Fruit fly (Drosophila melanogaster) whole organism, wandering third instar larva: ENCODE results near the gene Cp190.

Experiments
- Abd-B ChIP-seq: fragments of >200 bp; optimal IDR thresholded peaks from 2 replicates; lab custom pipeline; 2017; ENCODE audit warnings: missing biosample characterization, missing genetic modification characterization
- CG32264 ChIP-seq: fragments of 200-800 bp; sonication (Bioruptor generic); optimal IDR thresholded peaks from 2 replicates; lab custom pipeline; 2016; ENCODE audit warnings: missing biosample characterization, missing genetic modification characterization
- CG9705 ChIP-seq: fragments of 200-800 bp; sonication (Bioruptor generic); optimal IDR thresholded peaks from 2 replicates; lab custom pipeline; 2018; ENCODE audit warnings: missing biosample characterization, mild to moderate bottlenecking, missing genetic modification characterization
- CrebA ChIP-seq: fragments of 200-800 bp; sonication (Bioruptor generic); optimal IDR thresholded peaks from 2 replicates; lab custom pipeline; 2016; ENCODE audit warnings: missing biosample characterization, mild to moderate bottlenecking, missing genetic modification characterization, borderline replicate concordance
- Dif ChIP-seq: fragments of 200-275, 200-300 bp; sonication (Bioruptor generic); optimal IDR thresholded peaks from 2 replicates; lab custom pipeline; 2018; ENCODE audit warnings: missing biosample characterization, missing genetic modification characterization; ENCODE audit not compliant: partially characterized antibody
- GATAd ChIP-seq: sonication (Bioruptor generic); optimal IDR thresholded peaks from 2 replicates; lab custom pipeline; 2016; ENCODE audit warnings: missing biosample characterization, missing genetic modification characterization
- HLH106 ChIP-seq: fragments of 200-800 bp; optimal IDR thresholded peaks from 3 replicates; lab custom pipeline; 2019; ENCODE audit warnings: missing biosample characterization, mild to moderate bottlenecking, missing genetic modification characterization, moderate library complexity
- Hnf4 ChIP-seq: fragments of 200-800 bp; sonication (Bioruptor generic); optimal IDR thresholded peaks from 2 replicates; lab custom pipeline; 2016; ENCODE audit warnings: missing biosample characterization, mild to moderate bottlenecking, missing genetic modification characterization
- Hr78 ChIP-seq: fragments of >200 bp; optimal IDR thresholded peaks from 2 replicates; lab custom pipeline; 2017; ENCODE audit warnings: missing biosample characterization, missing genetic modification characterization
- Hr83 ChIP-seq: fragments of 200-300 bp; sonication (Bioruptor generic); optimal IDR thresholded peaks from 2 replicates; lab custom pipeline; 2016; ENCODE audit warnings: missing biosample characterization, mild to moderate bottlenecking, missing genetic modification characterization, moderate library complexity; ENCODE audit not compliant: poor library complexity, severe bottlenecking
- Jra ChIP-seq: sonication (Bioruptor generic); optimal IDR thresholded peaks from 2 replicates; lab custom pipeline; 2016; ENCODE audit warnings: missing biosample characterization, missing genetic modification characterization
- Myc ChIP-seq: fragments of >200 bp; optimal IDR thresholded peaks from 2 replicates; lab custom pipeline; 2017
- N ChIP-seq: fragments of >200 bp; optimal IDR thresholded peaks from 2 replicates; lab custom pipeline; 2018; ENCODE audit warnings: missing biosample characterization, missing external identifiers, missing genetic modification characterization
- OdsH ChIP-seq: fragments of 200-800 bp; sonication (Bioruptor generic); optimal IDR thresholded peaks from 2 replicates; lab custom pipeline; 2016; ENCODE audit warnings: missing biosample characterization, mild to moderate bottlenecking, missing genetic modification characterization
- Rel ChIP-seq, 2 experiments: fragments of 200-800 bp; sonication (Bioruptor generic) in 1 of 2; optimal IDR thresholded peaks; 2 replicates in 1 of 2; 3 replicates in 1 of 2; lab custom pipeline; 2016 to 2019; ENCODE audit warnings: mild to moderate bottlenecking in 2 of 2, missing biosample characterization in 2 of 2, missing genetic modification characterization in 2 of 2, moderate library complexity in 1 of 2
- Sp1 ChIP-seq: fragments of 200-800 bp; sonication (Bioruptor generic); optimal IDR thresholded peaks from 3 replicates; lab custom pipeline; 2019; ENCODE audit warnings: missing biosample characterization, mild to moderate bottlenecking, missing genetic modification characterization, moderate library complexity
- br ChIP-seq: fragments of 200-800 bp; sonication (Bioruptor generic); optimal IDR thresholded peaks from 2 replicates; lab custom pipeline; 2016; ENCODE audit warnings: missing biosample characterization, missing genetic modification characterization
- brk ChIP-seq: fragments of 200-800 bp; sonication (Bioruptor generic); optimal IDR thresholded peaks from 2 replicates; lab custom pipeline; 2016; ENCODE audit warnings: missing biosample characterization, mild to moderate bottlenecking, missing genetic modification characterization
- dl ChIP-seq, 2 experiments: fragments of 175-275, 200-275 bp in 1 of 2; fragments of 200-275 bp in 1 of 2; sonication (Bioruptor generic); optimal IDR thresholded peaks; lab custom pipeline; 2018; ENCODE audit warnings: mild to moderate bottlenecking in 2 of 2, missing biosample characterization in 2 of 2, missing genetic modification characterization in 2 of 2, moderate library complexity in 2 of 2; ENCODE audit not compliant: partially characterized antibody in 2 of 2, insufficient read depth in 1 of 2
- dmrt93B ChIP-seq: fragments of 200-800 bp; sonication (Bioruptor generic); optimal IDR thresholded peaks from 2 replicates; lab custom pipeline; 2018; ENCODE audit warnings: missing biosample characterization, mild to moderate bottlenecking, missing genetic modification characterization
- dsf ChIP-seq: sonication (Bioruptor generic); optimal IDR thresholded peaks from 2 replicates; lab custom pipeline; 2016; ENCODE audit warnings: missing biosample characterization, missing genetic modification characterization, borderline replicate concordance
- ey ChIP-seq: fragments of 200-800 bp; sonication (Bioruptor generic); optimal IDR thresholded peaks from 2 replicates; lab custom pipeline; 2016; ENCODE audit warnings: missing biosample characterization, missing genetic modification characterization
- foxo ChIP-seq, 2 experiments: fragments of 200-800 bp; sonication (Bioruptor generic); optimal IDR thresholded peaks; 2 replicates in 1 of 2; 3 replicates in 1 of 2; lab custom pipeline; 2016 to 2017; ENCODE audit warnings: missing biosample characterization in 2 of 2, missing genetic modification characterization in 2 of 2
- fru ChIP-seq: fragments of 200-800 bp; sonication (Bioruptor generic); optimal IDR thresholded peaks from 3 replicates; lab custom pipeline; 2016; ENCODE audit warnings: missing biosample characterization, mild to moderate bottlenecking, missing genetic modification characterization
- h ChIP-seq: fragments of 200-800 bp; sonication (Bioruptor generic); optimal IDR thresholded peaks from 3 replicates; lab custom pipeline; 2016; ENCODE audit warnings: missing biosample characterization, mild to moderate bottlenecking, missing genetic modification characterization
- jim ChIP-seq: fragments of 175-275, 200-325 bp; sonication (Bioruptor generic); optimal IDR thresholded peaks from 2 replicates; lab custom pipeline; 2016; ENCODE audit warnings: missing biosample characterization, mild to moderate bottlenecking, missing genetic modification characterization
- lola ChIP-seq: fragments of >200 bp; optimal IDR thresholded peaks from 2 replicates; lab custom pipeline; 2017; ENCODE audit warnings: missing biosample characterization, missing genetic modification characterization
- pan ChIP-seq: fragments of >200 bp; optimal IDR thresholded peaks from 2 replicates; lab custom pipeline; 2017
- psq ChIP-seq: fragments of 200-800 bp; sonication (Bioruptor generic); optimal IDR thresholded peaks from 3 replicates; lab custom pipeline; 2017; ENCODE audit warnings: missing biosample characterization, mild to moderate bottlenecking, missing genetic modification characterization, moderate library complexity
- rgr ChIP-seq: fragments of 200-800 bp; sonication (Bioruptor generic); optimal IDR thresholded peaks from 3 replicates; lab custom pipeline; 2016; ENCODE audit warnings: missing biosample characterization, mild to moderate bottlenecking, missing genetic modification characterization
- sage ChIP-seq: fragments of 200-800 bp; sonication (Bioruptor generic); optimal IDR thresholded peaks from 2 replicates; lab custom pipeline; 2016; ENCODE audit warnings: missing biosample characterization, mild to moderate bottlenecking, missing genetic modification characterization
- sv ChIP-seq: fragments of 200-800 bp; sonication (Bioruptor generic); optimal IDR thresholded peaks from 3 replicates; lab custom pipeline; 2016; ENCODE audit warnings: missing biosample characterization, missing genetic modification characterization
- tai ChIP-seq: sonication (Bioruptor generic); optimal IDR thresholded peaks from 2 replicates; lab custom pipeline; 2016; ENCODE audit warnings: missing biosample characterization, missing genetic modification characterization
- usp ChIP-seq: fragments of >200 bp; optimal IDR thresholded peaks from 2 replicates; lab custom pipeline; 2017; ENCODE audit warnings: missing biosample characterization, missing genetic modification characterization
- woc ChIP-seq: sonication (Bioruptor generic); optimal IDR thresholded peaks from 2 replicates; lab custom pipeline; 2016; ENCODE audit warnings: missing biosample characterization, mild to moderate bottlenecking, missing genetic modification characterization

The Cp190 gene

DNA sequence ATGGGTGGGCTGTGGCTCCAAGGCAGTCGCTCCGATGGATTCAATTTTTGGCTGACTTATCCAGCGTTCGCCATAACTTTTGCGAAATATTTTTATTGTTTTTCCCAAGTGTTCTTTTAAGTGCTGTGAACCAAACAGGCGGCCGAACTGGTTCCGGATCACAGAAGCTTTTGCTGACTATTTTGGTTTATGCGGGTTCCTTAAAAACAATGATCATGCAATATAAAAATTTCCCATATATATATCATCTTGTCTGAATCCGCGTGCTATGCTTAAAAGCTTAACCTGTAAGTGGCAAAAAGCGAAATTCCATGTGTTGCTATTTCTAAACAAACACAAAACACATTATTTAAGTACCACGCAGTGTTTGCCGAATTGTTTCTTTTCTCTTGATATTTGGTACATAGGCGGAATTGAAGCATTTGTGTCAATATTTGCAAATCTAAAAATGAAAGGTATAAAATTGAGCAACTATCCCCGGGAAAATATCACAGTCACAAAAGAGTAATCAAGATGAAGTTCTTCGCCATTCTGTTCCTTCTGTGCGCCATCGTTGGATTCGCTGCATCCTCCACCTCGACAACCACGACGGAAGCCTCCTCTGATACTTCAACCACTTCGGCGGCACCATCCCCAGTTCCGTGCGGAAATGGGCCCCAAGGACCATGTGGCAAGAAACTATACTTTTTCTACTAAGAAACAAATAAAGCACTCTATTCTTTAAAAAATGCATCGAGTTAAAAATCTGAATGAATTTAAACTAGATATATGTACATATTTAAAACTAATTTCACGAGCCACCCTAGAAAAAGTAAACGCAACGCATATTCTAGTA is 45.1 kb upstream of the Cp190 start, which contains the start of the genes CG6276 and CG44040:
CG6276 (minus strand) TSS at position 158 of the 835 bp plus-strand sequence.
CG44040 (plus strand) TSS at position 467 of the 835 bp plus-strand sequence.
- TF ChIP-seq foxo (GFP tag; optimal IDR thresholded peaks at IDR 0.05; lab: Kevin White, UChicago) (peak in 1 of 2 experiments; percentile 59), OdsH (GFP tag; lab: Kevin White, UChicago) (peak; percentile 38), Myc (lab: Kevin White, UChicago) (peak; percentile 20), Sp1 (GFP tag; lab: Kevin White, UChicago) (no peak), rgr (peak; percentile 69), psq (GFP tag; lab: Kevin White, UChicago) (peak; percentile 19), sv (no peak), HLH106 (peak; percentile 63), Hr83 (peak; percentile 45), GATAd (no peak), fru (GFP tag; lab: Kevin White, UChicago) (peak; percentile 58), usp (GFP tag; lab: Kevin White, UChicago) (no peak), Jra (no peak), brk (GFP tag; lab: Kevin White, UChicago) (no peak), Rel (GFP tag; optimal IDR thresholded peaks at IDR 0.05; lab: Kevin White, UChicago) (no peak), Rel (tag; optimal IDR thresholded peaks at IDR 0.05; lab: Kevin White, UChicago) (peak; percentile 82), CG9705 (GFP tag; lab: Kevin White, UChicago) (peak; percentile 47), br (no peak), h (peak; percentile 52), ey (GFP tag; lab: Kevin White, UChicago) (peak; percentile 58), woc (GFP tag; lab: Kevin White, UChicago) (peak; percentile 63), sage (GFP tag; lab: Kevin White, UChicago) (no peak), jim (GFP tag; lab: Kevin White, UChicago) (no peak)

dm6 chr3R:15316326-15316725 is 41.3 kb upstream of the Cp190 start, which contains the start of gene CG14866:
CG14866 (plus strand) TSS chr3R:15316471.
- TF ChIP-seq psq (GFP tag; lab: Kevin White, UChicago) (no peak), tai (GFP tag; lab: Kevin White, UChicago) (no peak), sv (no peak), CrebA (no peak), N (GFP tag; lab: Kevin White, UChicago) (no peak), Rel (GFP tag; optimal IDR thresholded peaks at IDR 0.05; lab: Kevin White, UChicago) (no peak), Rel (tag; optimal IDR thresholded peaks at IDR 0.05; lab: Kevin White, UChicago) (no peak), jim (GFP tag; lab: Kevin White, UChicago) (no peak), brk (GFP tag; lab: Kevin White, UChicago) (no peak), rgr (no peak), OdsH (GFP tag; lab: Kevin White, UChicago) (no peak), ey (GFP tag; lab: Kevin White, UChicago) (no peak), dsf (GFP tag; lab: Kevin White, UChicago) (no peak), Sp1 (GFP tag; lab: Kevin White, UChicago) (no peak), Hnf4 (no peak), Hr78 (GFP tag; lab: Kevin White, UChicago) (no peak)

DNA sequence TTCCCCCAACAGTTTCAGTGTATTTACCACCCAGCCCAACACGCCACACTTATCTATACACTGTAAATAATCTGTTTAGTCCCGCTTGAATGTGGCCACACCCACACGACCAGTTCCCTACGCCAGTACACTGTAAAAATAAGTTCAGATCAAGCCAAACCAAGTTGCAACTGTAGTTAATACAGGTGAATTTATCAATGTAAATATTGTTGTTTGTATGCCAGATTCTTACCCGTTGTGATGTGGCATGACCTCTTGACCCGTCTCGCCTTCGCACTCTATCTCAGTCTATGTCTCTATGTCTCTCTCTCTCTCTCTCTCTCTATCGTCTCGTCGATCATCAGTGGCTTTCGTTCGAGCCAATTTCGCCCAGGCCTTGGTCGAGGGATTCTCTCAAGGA is 38.8 kb upstream of the Cp190 start:
- TF ChIP-seq CrebA (no peak), Abd-B (no peak), Dif (no peak), dmrt93B (GFP tag; lab: Kevin White, UChicago) (no peak), N (GFP tag; lab: Kevin White, UChicago) (no peak), Jra (no peak), psq (GFP tag; lab: Kevin White, UChicago) (no peak), pan (lab: Kevin White, UChicago) (no peak), sage (GFP tag; lab: Kevin White, UChicago) (no peak), CG32264 (GFP tag; lab: Kevin White, UChicago) (no peak), ey (GFP tag; lab: Kevin White, UChicago) (no peak), fru (GFP tag; lab: Kevin White, UChicago) (no peak), dl (GFP tag; optimal IDR thresholded peaks at IDR 0.05; lab: Kevin White, UChicago; ENCODE audit: insufficient read depth in 1 of 2, partially characterized antibody in 2 of 2) (no peak), HLH106 (no peak), dsf (GFP tag; lab: Kevin White, UChicago) (no peak), lola (GFP tag; lab: Kevin White, UChicago) (no peak)
